Worm (Caenorhabditis elegans): ENCODE measurements around the gene T03F6.3.

DNA sequence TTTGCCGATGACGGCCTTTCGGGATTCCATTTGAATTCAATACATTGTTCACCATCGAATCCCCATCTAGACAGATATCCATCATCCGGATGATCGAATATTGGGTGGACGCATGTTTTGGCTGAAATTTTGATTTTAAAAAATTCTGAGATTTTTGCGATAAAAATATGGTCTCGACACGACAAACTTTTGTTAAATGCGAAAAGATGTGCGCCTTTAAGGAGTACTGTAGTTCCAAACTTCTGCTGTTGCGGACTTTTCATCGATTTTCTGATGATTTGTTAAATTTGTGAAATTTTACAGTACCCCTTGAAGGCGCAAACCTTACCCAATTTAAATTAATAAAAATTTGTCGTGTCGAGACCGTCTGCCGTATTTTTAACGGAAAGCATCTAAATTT, 38.6 kb downstream of the T03F6.3 start:
- TF ChIP-seq tab-1 (GFP tag; IDR thresholded peaks at IDR 0.05) (no peak), klf-2 (GFP tag; conservative IDR thresholded peaks at IDR 0.05) (no peak), ztf-29 (GFP tag; IDR thresholded peaks at IDR 0.05) (no peak), T22C8.4 (GFP tag; IDR thresholded peaks at IDR 0.05) (no peak), ztf-23 (GFP tag; IDR thresholded peaks at IDR 0.05) (no peak), med-1 (GFP tag; optimal IDR thresholded peaks at IDR 0.05; ENCODE audit: insufficient read depth) (no peak), flt-1 (GFP tag; IDR thresholded peaks at IDR 0.05) (no peak), ref-1 (GFP tag; conservative IDR thresholded peaks at IDR 0.05) (no peak), cog-1 (tag; optimal IDR thresholded peaks at IDR 0.05) (no peak)
